Fruit fly (Drosophila melanogaster) whole organism, embryonic: ENCODE results near the gene CG32073.
A peak's percentile ranks its signal among the peaks of the same experiment; 100 is the strongest.

ENCODE experiments used
- Awh ChIP-seq: fragments of 200-800 bp; sonication (Bioruptor generic); IDR thresholded peaks from 2 replicates; pipeline ENCODE4, ENCODE4 v1.3.6; 2022; ENCODE audit warnings: missing biosample characterization, missing genetic modification characterization
- CG10147 ChIP-seq: fragments of 200-800 bp; sonication (Bioruptor generic); optimal IDR thresholded peaks from 2 replicates; lab custom pipeline; 2019; ENCODE audit warnings: missing biosample characterization, mild to moderate bottlenecking, missing genetic modification characterization, moderate library complexity
- CG10366 ChIP-seq: fragments of 200-800 bp; sonication (Bioruptor generic); IDR thresholded peaks from 2 replicates; pipeline ENCODE4 v1.3.6; 2022; ENCODE audit warnings: missing biosample characterization, missing genetic modification characterization
- CG12659 ChIP-seq: fragments of 200-800 bp; sonication (Bioruptor generic); optimal IDR thresholded peaks from 3 replicates; lab custom pipeline; 2017; ENCODE audit warnings: mild to moderate bottlenecking, missing biosample characterization, missing genetic modification reagents, missing genetic modification characterization
- CG13624 ChIP-seq: fragments of 200-800 bp; sonication (Bioruptor generic); optimal IDR thresholded peaks from 2 replicates; lab custom pipeline; 2016; ENCODE audit warnings: missing biosample characterization, missing genetic modification characterization
- CG14014 ChIP-seq: fragments of 200-800 bp; sonication (Bioruptor generic); IDR thresholded peaks from 2 replicates; pipeline ENCODE4 v1.3.6; 2022; ENCODE audit warnings: missing biosample characterization, missing genetic modification characterization
- CG14441 ChIP-seq: fragments of 200-800 bp; sonication (Bioruptor generic); IDR thresholded peaks from 2 replicates; pipeline ENCODE4 v1.3.6; 2022; ENCODE audit warnings: missing biosample characterization, missing genetic modification characterization
- CG14965 ChIP-seq: fragments of 200-800 bp; sonication (Bioruptor generic); optimal IDR thresholded peaks from 2 replicates; lab custom pipeline; 2016; ENCODE audit warnings: missing biosample characterization, missing genetic modification characterization, borderline replicate concordance
- CG15269 ChIP-seq: fragments of 200-800 bp; sonication (Bioruptor generic); optimal IDR thresholded peaks from 2 replicates; lab custom pipeline; 2018; ENCODE audit warnings: missing biosample characterization, mild to moderate bottlenecking, missing genetic modification characterization, moderate library complexity
- CG18764 ChIP-seq: fragments of 200-800 bp; sonication (Bioruptor generic); optimal IDR thresholded peaks from 3 replicates; lab custom pipeline; 2016; ENCODE audit warnings: missing biosample characterization, missing genetic modification characterization
- CG2678 ChIP-seq: fragments of 200-800 bp; sonication (Bioruptor generic); optimal IDR thresholded peaks from 3 replicates; lab custom pipeline; 2019; ENCODE audit warnings: missing biosample characterization, mild to moderate bottlenecking, missing genetic modification characterization, moderate library complexity
- CG30020 ChIP-seq: fragments of 200-800 bp; optimal IDR thresholded peaks from 2 replicates; lab custom pipeline; 2019; ENCODE audit warnings: missing biosample characterization, mild to moderate bottlenecking, missing genetic modification characterization, moderate library complexity
- CG34422 ChIP-seq: fragments of 200-800 bp; sonication (Bioruptor generic); IDR thresholded peaks from 3 replicates; pipeline ENCODE4 v1.3.6; 2022; ENCODE audit warnings: missing biosample characterization, missing genetic modification characterization
- CG42726 ChIP-seq: fragments of 200-800 bp; sonication (Bioruptor generic); IDR thresholded peaks from 2 replicates; pipeline ENCODE4 v1.3.6; 2022; ENCODE audit warnings: missing biosample characterization, missing genetic modification characterization; ENCODE audit not compliant: partially characterized antibody
- CG4404 ChIP-seq: fragments of 200-800 bp; sonication (Bioruptor generic); IDR thresholded peaks from 2 replicates; pipeline ENCODE4 v1.3.6; 2022; ENCODE audit warnings: missing biosample characterization, missing genetic modification characterization
- CG4617 ChIP-seq: fragments of 200-800 bp; sonication (Bioruptor generic); optimal IDR thresholded peaks from 3 replicates; lab custom pipeline; 2016; ENCODE audit warnings: missing biosample characterization, missing genetic modification characterization, borderline replicate concordance
- CG6272 ChIP-seq: fragments of 200-800 bp; sonication (Bioruptor generic); IDR thresholded peaks from 2 replicates; pipeline ENCODE4 v1.3.6; 2022; ENCODE audit warnings: missing biosample characterization, missing genetic modification characterization
- CG8478 ChIP-seq: fragments of >200 bp; optimal IDR thresholded peaks from 2 replicates; lab custom pipeline; 2018
- CG8944 ChIP-seq: fragments of 200-800 bp; sonication (Bioruptor generic); optimal IDR thresholded peaks from 3 replicates; lab custom pipeline; 2016; ENCODE audit warnings: missing biosample characterization, missing genetic modification characterization
- CoRest ChIP-seq: fragments of 200-800 bp; sonication (Bioruptor generic); optimal IDR thresholded peaks from 3 replicates; lab custom pipeline; 2018; ENCODE audit warnings: missing biosample characterization, mild to moderate bottlenecking, missing genetic modification characterization, moderate library complexity
- Dad ChIP-seq: fragments of 200-800 bp; sonication (Bioruptor generic); optimal IDR thresholded peaks from 3 replicates; lab custom pipeline; 2016; ENCODE audit warnings: missing biosample characterization, missing genetic modification characterization
- Dbx ChIP-seq: fragments of 200-800 bp; sonication (Bioruptor generic); IDR thresholded peaks from 3 replicates; pipeline ENCODE4 v1.3.6; 2022; ENCODE audit warnings: missing biosample characterization, missing genetic modification characterization
- E2f2 ChIP-seq: fragments of 200-800 bp; sonication (Bioruptor generic); IDR thresholded peaks from 2 replicates; pipeline ENCODE4 v1.3.6; 2022; ENCODE audit warnings: missing biosample characterization, missing genetic modification characterization
- Eip74EF ChIP-seq, 2 experiments: fragments of 200-800 bp in 1 of 2; fragments of >200 bp in 1 of 2; sonication (Bioruptor generic) in 1 of 2; optimal IDR thresholded peaks; 2 replicates each; lab custom pipeline; 2017 to 2019; ENCODE audit warnings: missing biosample characterization in 2 of 2, missing genetic modification characterization in 2 of 2, mild to moderate bottlenecking in 1 of 2, moderate library complexity in 1 of 2
- Fer1 ChIP-seq: fragments of 200-800 bp; sonication (Bioruptor generic); optimal IDR thresholded peaks from 2 replicates; lab custom pipeline; 2017; ENCODE audit warnings: missing biosample characterization, mild to moderate bottlenecking, missing genetic modification characterization
- H2.0 ChIP-seq: fragments of 200-800 bp; sonication (Bioruptor generic); IDR thresholded peaks from 2 replicates; pipeline ENCODE4 v1.3.6; 2022; ENCODE audit warnings: missing biosample characterization, missing genetic modification characterization
- HLHmδ ChIP-seq: fragments of 200-800 bp; sonication (Bioruptor generic); optimal IDR thresholded peaks from 2 replicates; lab custom pipeline; 2018; ENCODE audit warnings: missing biosample characterization, mild to moderate bottlenecking, missing genetic modification characterization, moderate library complexity
- Hmr ChIP-seq: fragments of 200-800 bp; sonication (Bioruptor generic); optimal IDR thresholded peaks from 3 replicates; lab custom pipeline; 2017; ENCODE audit warnings: mild to moderate bottlenecking, missing biosample characterization, missing genetic modification reagents, missing genetic modification characterization
- Max ChIP-seq: fragments of 200-800 bp; sonication (Bioruptor generic); optimal IDR thresholded peaks from 2 replicates; lab custom pipeline; 2016; ENCODE audit warnings: missing biosample characterization, mild to moderate bottlenecking, missing genetic modification characterization
- Med ChIP-seq: fragments of 200-800 bp; sonication (Bioruptor generic); peaks from one replicate; lab custom pipeline; 2016; ENCODE audit warnings: missing biosample characterization, missing genetic modification characterization, mild to moderate bottlenecking, inconsistent platforms, moderate library complexity
- Mes4 ChIP-seq: fragments of 200-800 bp; sonication (Bioruptor generic); optimal IDR thresholded peaks from 2 replicates; lab custom pipeline; 2016; ENCODE audit warnings: missing biosample characterization, missing genetic modification characterization
- NC2β ChIP-seq: fragments of 200-800 bp; sonication (Bioruptor generic); optimal IDR thresholded peaks from 2 replicates; lab custom pipeline; 2016; ENCODE audit warnings: missing biosample characterization, missing genetic modification characterization
- Ravus ChIP-seq: fragments of 200-800 bp; sonication (Bioruptor generic); IDR thresholded peaks from 2 replicates; pipeline ENCODE4 v1.3.6; 2022; ENCODE audit warnings: missing biosample characterization, missing genetic modification characterization
- Rfx ChIP-seq: fragments of 200-800 bp; sonication (Bioruptor generic); IDR thresholded peaks from 2 replicates; pipeline ENCODE4 v1.3.6; 2022; ENCODE audit warnings: missing biosample characterization, missing genetic modification characterization
- Sry-β ChIP-seq: fragments of 200-800 bp; sonication (Bioruptor generic); optimal IDR thresholded peaks from 2 replicates; lab custom pipeline; 2018; ENCODE audit warnings: missing biosample characterization, mild to moderate bottlenecking, missing genetic modification characterization, moderate library complexity
- Xrp1 ChIP-seq: fragments of 200-800 bp; sonication (Bioruptor generic); IDR thresholded peaks from 2 replicates; pipeline ENCODE4 v1.3.6; 2022; ENCODE audit warnings: missing biosample characterization, missing genetic modification characterization
- YL-1 ChIP-seq: fragments of 200-800 bp; sonication (Bioruptor generic); optimal IDR thresholded peaks from 3 replicates; lab custom pipeline; 2017; ENCODE audit warnings: missing biosample characterization, mild to moderate bottlenecking, missing genetic modification characterization
- amos ChIP-seq: fragments of 200-800 bp; sonication (Bioruptor generic); IDR thresholded peaks from 2 replicates; pipeline ENCODE4 v1.3.6; 2022; ENCODE audit warnings: missing biosample characterization, missing genetic modification characterization; ENCODE audit not compliant: partially characterized antibody
- aop ChIP-seq: fragments of 200-800 bp; sonication (Bioruptor generic); IDR thresholded peaks from 2 replicates; pipeline ENCODE4 v1.3.6; 2022; ENCODE audit warnings: missing biosample characterization, missing genetic modification characterization
- btn ChIP-seq: fragments of 200-800 bp; sonication (Bioruptor generic); optimal IDR thresholded peaks from 2 replicates; lab custom pipeline; 2016; ENCODE audit warnings: missing biosample characterization, missing genetic modification characterization
- eyg ChIP-seq: fragments of 200-800 bp; sonication (Bioruptor generic); optimal IDR thresholded peaks from 3 replicates; lab custom pipeline; 2016; ENCODE audit warnings: missing biosample characterization, missing genetic modification characterization
- hbn ChIP-seq: fragments of 200-800 bp; sonication (Bioruptor generic); IDR thresholded peaks from 2 replicates; pipeline ENCODE4 v1.3.6; 2022; ENCODE audit warnings: missing biosample characterization, missing genetic modification characterization; ENCODE audit not compliant: partially characterized antibody
- jumu ChIP-seq: fragments of 200-800 bp; sonication (Bioruptor generic); optimal IDR thresholded peaks from 3 replicates; lab custom pipeline; 2016; ENCODE audit warnings: missing biosample characterization, missing genetic modification characterization
- kni ChIP-seq: fragments of 200-800 bp; sonication (Bioruptor generic); optimal IDR thresholded peaks from 3 replicates; lab custom pipeline; 2017; ENCODE audit warnings: mild to moderate bottlenecking, missing biosample characterization, missing genetic modification reagents, missing genetic modification characterization
- luna ChIP-seq: fragments of 200-800 bp; sonication (Bioruptor generic); optimal IDR thresholded peaks from 2 replicates; lab custom pipeline; 2016; ENCODE audit warnings: missing biosample characterization, missing genetic modification characterization
- nerfin-1 ChIP-seq: fragments of 200-800 bp; sonication (Bioruptor generic); optimal IDR thresholded peaks from 3 replicates; lab custom pipeline; 2019; ENCODE audit warnings: missing biosample characterization, mild to moderate bottlenecking, missing genetic modification characterization, moderate library complexity
- pho ChIP-seq: fragments of 200-800 bp; sonication (Bioruptor generic); optimal IDR thresholded peaks from 2 replicates; lab custom pipeline; 2016; ENCODE audit warnings: missing biosample characterization, missing genetic modification characterization
- pzg ChIP-seq: fragments of 200-800 bp; sonication (Bioruptor generic); optimal IDR thresholded peaks from 3 replicates; lab custom pipeline; 2018; ENCODE audit warnings: missing biosample characterization, mild to moderate bottlenecking, missing genetic modification characterization, moderate library complexity
- repo ChIP-seq: fragments of 200-800 bp; sonication (Bioruptor generic); optimal IDR thresholded peaks from 2 replicates; lab custom pipeline; 2016; ENCODE audit warnings: missing biosample characterization, missing genetic modification characterization
- row ChIP-seq: fragments of 200-800 bp; sonication (Bioruptor generic); IDR thresholded peaks from 3 replicates; pipeline ENCODE4 v1.3.6; 2022; ENCODE audit warnings: missing biosample characterization, missing genetic modification characterization
- unpg ChIP-seq: fragments of 200-800 bp; sonication (Bioruptor generic); optimal IDR thresholded peaks from 3 replicates; lab custom pipeline; 2018; ENCODE audit warnings: missing biosample characterization, mild to moderate bottlenecking, missing genetic modification characterization, moderate library complexity

Gene CG32073

DNA sequence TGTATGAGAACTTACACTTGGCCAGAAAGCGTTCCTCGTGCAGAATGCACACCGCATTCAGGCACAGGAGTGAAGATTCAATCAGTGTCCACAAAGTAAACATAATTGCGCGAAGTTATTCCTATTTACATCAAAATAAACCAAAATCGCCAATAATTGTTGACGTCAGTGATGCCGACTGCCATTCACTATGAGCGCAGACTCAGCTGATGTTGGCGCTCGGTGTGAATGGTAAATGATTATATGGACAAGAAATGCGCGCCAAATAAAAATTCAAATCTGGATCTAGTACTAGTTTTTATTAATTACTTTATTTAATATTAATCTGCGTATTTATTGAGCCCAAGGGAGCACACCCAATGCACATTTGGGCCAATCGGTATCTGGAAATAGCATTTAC lies 44.9 kb downstream of the CG32073 start, which contains the start of gene CG32069 (continued):
- TF ChIP-seq CG8944 (GFP tag; lab: Kevin White, UChicago) (no peak), CG15269 (tag; lab: Kevin White, UChicago) (no peak), CG14441 (no peak), CG10147 (GFP tag; lab: Kevin White, UChicago) (no peak), pzg (GFP tag; lab: Kevin White, UChicago) (peak; percentile 53), hbn (GFP tag; lab: Robert Waterston, UW) (0 out of 2 replicates have a peak, but pooled peaks have one; percentile 20), Xrp1 (GFP tag; lab: Robert Waterston, UW) (no peak), Med (no peak), CG2678 (no peak), amos (GFP tag; lab: Robert Waterston, UW) (no peak), H2.0 (GFP tag; lab: Robert Waterston, UW) (no peak), CG8478 (no peak), btn (no peak), CG14014 (GFP tag; lab: Robert Waterston, UW) (no peak), repo (GFP tag; lab: Kevin White, UChicago) (no peak), jumu (no peak), row (GFP tag; lab: Robert Waterston, UW) (peak; percentile 39; the same call in 1 of the 3 replicates), CG14965 (GFP tag; lab: Kevin White, UChicago) (no peak), CoRest (tag; lab: Kevin White, UChicago) (no peak), eyg (GFP tag; lab: Kevin White, UChicago) (no peak), Awh (GFP tag; lab: Robert Waterston, UW) (no peak), CG4617 (GFP tag; lab: Kevin White, UChicago) (peak; percentile 5), CG10366 (GFP tag; lab: Robert Waterston, UW) (no peak), E2f2 (peak; percentile 88), YL-1 (peak; percentile 11)
- TF ChIP-seq, all 482 proteins: peak for 16

DNA sequence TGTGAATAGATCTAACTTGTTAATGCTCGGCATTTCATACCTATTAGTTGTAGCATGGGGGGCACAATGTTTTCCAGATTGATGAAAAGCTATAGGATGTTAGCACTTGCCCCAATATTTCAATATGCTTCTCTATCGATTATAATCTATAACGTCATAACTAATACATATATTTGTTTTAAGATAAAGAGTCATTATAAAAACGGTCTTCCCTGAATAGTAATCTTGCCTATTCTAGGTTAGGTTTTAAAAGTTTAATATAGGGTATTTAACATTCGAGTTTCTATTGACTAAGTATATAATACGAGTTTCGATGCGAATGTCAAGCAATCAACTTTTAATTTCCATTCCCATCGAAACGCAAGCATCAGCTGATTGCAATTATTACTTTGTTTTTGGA lies 46.2 kb downstream of the CG32073 start, which contains the start of the genes CG6321 and Blos2:
Gene CG6321, minus strand, starts transcription at position 25 of the 400 bp plus-strand sequence.
Gene Blos2, plus strand, starts transcription at position 372 of the 400 bp plus-strand sequence.
- TF ChIP-seq CG42726 (GFP tag; lab: Robert Waterston, UW) (no peak), CG12659 (GFP tag; lab: Kevin White, UChicago) (peak; percentile 68), Dbx (peak; percentile 63; the same call in 2 of the 3 replicates), CG34422 (GFP tag; lab: Robert Waterston, UW) (0 out of 3 replicates have a peak, but pooled peaks have one; percentile 38), Max (GFP tag; lab: Kevin White, UChicago) (peak; percentile 67), Hmr (GFP tag; lab: Kevin White, UChicago) (peak; percentile 82), Rfx (GFP tag; lab: Robert Waterston, UW) (peak; percentile 79), CG30020 (tag; lab: Kevin White, UChicago) (peak; percentile 43), luna (GFP tag; lab: Kevin White, UChicago) (no peak), nerfin-1 (peak; percentile 74), Ravus (GFP tag; lab: Robert Waterston, UW) (no peak), Mes4 (GFP tag; lab: Kevin White, UChicago) (peak; percentile 20), Fer1 (peak; percentile 87), CG6272 (no peak), Sry-β (peak; percentile 14), CG18764 (peak; percentile 4), CG14965 (GFP tag; lab: Kevin White, UChicago) (no peak), NC2β (GFP tag; lab: Kevin White, UChicago) (peak; percentile 41), unpg (GFP tag; lab: Kevin White, UChicago) (peak; percentile 87), CG13624 (GFP tag; lab: Kevin White, UChicago) (peak; percentile 57), kni (GFP tag; lab: Kevin White, UChicago) (no peak), pho (GFP tag; lab: Kevin White, UChicago) (peak; percentile 29), Med (peak; percentile 93), CG4404 (GFP tag; lab: Robert Waterston, UW) (0 out of 2 replicates have a peak, but pooled peaks have one; percentile 14), Dad (GFP tag; lab: Kevin White, UChicago) (peak; percentile 26), HLHmδ (no peak), aop (no peak), Eip74EF (GFP tag; optimal IDR thresholded peaks at IDR 0.05; lab: Kevin White, UChicago) (peak in 1 of 2 experiments; percentile 84)
